Worm (Caenorhabditis elegans): ENCODE measurements around the gene sra-7.

sra-7 gene

ce11 chrII:9523539-9524224, 20.8 kb upstream of the sra-7 start, which contains the start of gene mex-6:
Gene mex-6, plus strand, starts transcription at chrII:9524174.
- TF ChIP-seq elt-4 (tag; optimal IDR thresholded peaks at IDR 0.05) (no peak), che-1 (tag; optimal IDR thresholded peaks at IDR 0.05) (no peak)

ce11 chrII:9528480-9528879, 16.0 kb upstream of the sra-7 start, which contains the start of gene sra-2:
Gene sra-2, plus strand, starts transcription at chrII:9528780.
- no peak for TF ChIP-seq ceh-14 (tag; optimal IDR thresholded peaks at IDR 0.05)
- no peak for TF ChIP-seq ceh-6 (GFP tag; optimal IDR thresholded peaks at IDR 0.05)

- no peak for TF ChIP-seq nfya-1 (tag; optimal IDR thresholded peaks at IDR 0.05)
- no peak for TF ChIP-seq unc-86 (tag; optimal IDR thresholded peaks at IDR 0.05)
- no peak for TF ChIP-seq C08G9.2 (tag; optimal IDR thresholded peaks at IDR 0.05)
- TF ChIP-seq elt-4 (tag; optimal IDR thresholded peaks at IDR 0.05), result no peak
- no peak for TF ChIP-seq pha-2 (tag; optimal IDR thresholded peaks at IDR 0.05)
- no peak for TF ChIP-seq syd-9 (tag; optimal IDR thresholded peaks at IDR 0.05)
- no peak for TF ChIP-seq ceh-31 (tag; optimal IDR thresholded peaks at IDR 0.05)
- TF ChIP-seq hlh-6 (tag; optimal IDR thresholded peaks at IDR 0.05), result no peak
- TF ChIP-seq pros-1 (tag; optimal IDR thresholded peaks at IDR 0.05), result no peak
- no peak for TF ChIP-seq hlh-30 (tag; optimal IDR thresholded peaks at IDR 0.05; ENCODE audit: insufficient read depth)
- TF ChIP-seq hlh-15 (tag; optimal IDR thresholded peaks at IDR 0.05), result no peak
- TF ChIP-seq hlh-13 (GFP tag; optimal IDR thresholded peaks at IDR 0.05), result no peak
- TF ChIP-seq dve-1 (tag; optimal IDR thresholded peaks at IDR 0.05), result no peak
- no peak for TF ChIP-seq eyg-1 (tag; optimal IDR thresholded peaks at IDR 0.05)
Measured at ce11 chrII:9532011-9532410, 12.5 kb upstream of the sra-7 start, which contains the start of gene sra-9. Gene sra-9, plus strand, starts transcription at chrII:9532311.

ce11 chrII:9537429-9537828, 7.1 kb upstream of the sra-7 start, which contains the start of gene sra-8:
Gene sra-8, plus strand, starts transcription at chrII:9537729.
- no peak for TF ChIP-seq pha-4 (tag; optimal IDR thresholded peaks at IDR 0.05)
- TF ChIP-seq unc-86 (tag; optimal IDR thresholded peaks at IDR 0.05), result no peak
- TF ChIP-seq nhr-11 (tag; optimal IDR thresholded peaks at IDR 0.05), result no peak
- no peak for TF ChIP-seq che-1 (tag; optimal IDR thresholded peaks at IDR 0.05)
- no peak for TF ChIP-seq eyg-1 (tag; optimal IDR thresholded peaks at IDR 0.05)
- no peak for TF ChIP-seq ceh-31 (tag; optimal IDR thresholded peaks at IDR 0.05)
- TF ChIP-seq ceh-24 (tag; optimal IDR thresholded peaks at IDR 0.05), result no peak
- TF ChIP-seq ceh-22 (tag; optimal IDR thresholded peaks at IDR 0.05), result no peak
- no peak for TF ChIP-seq hlh-8 (tag; optimal IDR thresholded peaks at IDR 0.05)
- TF ChIP-seq ceh-6 (GFP tag; optimal IDR thresholded peaks at IDR 0.05), result no peak
- no peak for TF ChIP-seq nfya-1 (tag; optimal IDR thresholded peaks at IDR 0.05)
- TF ChIP-seq ama-1 (optimal IDR thresholded peaks at IDR 0.05), result no peak

- TF ChIP-seq ceh-22 (tag; optimal IDR thresholded peaks at IDR 0.05) (no peak), pat-9 (tag; optimal IDR thresholded peaks at IDR 0.05) (no peak), hlh-8 (tag; optimal IDR thresholded peaks at IDR 0.05) (no peak), sox-2 (GFP tag; IDR thresholded peaks at IDR 0.05) (no peak), pax-1 (tag; optimal IDR thresholded peaks at IDR 0.05) (no peak), rnt-1 (tag; optimal IDR thresholded peaks at IDR 0.05) (no peak), ceh-31 (tag; optimal IDR thresholded peaks at IDR 0.05) (no peak), dmd-4 (tag; optimal IDR thresholded peaks at IDR 0.05; ENCODE audit: borderline replicate concordance) (no peak), sdc-2 (tag; optimal IDR thresholded peaks at IDR 0.05) (no peak), zip-5 (tag; optimal IDR thresholded peaks at IDR 0.05) (no peak), ceh-6 (GFP tag; optimal IDR thresholded peaks at IDR 0.05) (no peak), pha-4 (tag; optimal IDR thresholded peaks at IDR 0.05) (no peak)
Measured at ce11 chrII:9540723-9541122, 3.8 kb upstream of the sra-7 start, which contains the start of gene sra-3. Gene sra-3, minus strand, starts transcription at chrII:9540823.

ce11 chrII:9542785-9543184, 1.7 kb upstream of the sra-7 start, which contains the start of gene sra-4:
Gene sra-4, minus strand, starts transcription at chrII:9542885.
- TF ChIP-seq pha-4 (tag; optimal IDR thresholded peaks at IDR 0.05) (no peak), dmd-4 (tag; optimal IDR thresholded peaks at IDR 0.05; ENCODE audit: borderline replicate concordance) (no peak)
